Fruit fly (Drosophila melanogaster) whole organism: ENCODE results near the gene Vml.
A peak's percentile ranks its signal among the peaks of the same experiment; 100 is the strongest.

Source experiments
- CG8478 ChIP-seq: fragments of >200 bp; optimal IDR thresholded peaks from 2 replicates; lab custom pipeline; 2018; ENCODE audit warnings: inconsistent platforms
- Dll ChIP-seq: fragments of >200 bp; optimal IDR thresholded peaks from 2 replicates; lab custom pipeline; 2017
- EcR ChIP-seq, 2 experiments: fragments of >200 bp; optimal IDR thresholded peaks; 2 replicates each; lab custom pipeline; 2017; ENCODE audit warnings: missing biosample characterization in 2 of 2, missing genetic modification characterization in 2 of 2, missing genetic modification reagents in 2 of 2
- pan ChIP-seq: fragments of >200 bp; optimal IDR thresholded peaks from 2 replicates; lab custom pipeline; 2017
- psq ChIP-seq: fragments of >200 bp; optimal IDR thresholded peaks from 2 replicates; lab custom pipeline; 2017
- usp ChIP-seq: fragments of >200 bp; optimal IDR thresholded peaks from 2 replicates; lab custom pipeline; 2017; ENCODE audit warnings: missing biosample characterization, missing genetic modification characterization, mixed read lengths

The Vml gene

DNA sequence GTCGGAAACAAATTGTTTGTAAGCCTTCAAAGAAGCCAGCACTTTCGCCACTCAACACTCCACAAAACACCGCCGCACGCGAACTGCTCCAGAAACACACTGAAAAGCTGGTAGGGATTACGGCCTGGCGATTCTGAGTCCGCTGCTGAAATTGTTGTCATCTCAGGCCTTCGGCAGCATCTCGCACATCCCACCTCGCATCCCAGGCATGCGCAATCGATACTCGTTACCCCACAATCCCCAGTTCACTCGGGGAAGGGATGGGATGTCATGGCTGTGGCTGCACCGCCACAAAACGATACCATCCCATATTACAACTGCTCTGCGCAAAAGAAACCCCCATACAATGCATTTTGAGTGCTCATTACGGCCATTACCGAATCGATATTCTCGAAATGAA is 15.9 kb upstream of the Vml start, which contains the start of gene CG3078:
Gene CG3078 (minus strand): TSS at position 101 of the 400 bp plus-strand sequence.
- TF ChIP-seq psq (lab: Kevin White, UChicago) (no peak), pan (lab: Kevin White, UChicago) (no peak), Dll (lab: Kevin White, UChicago) (no peak), usp (GFP tag; lab: Kevin White, UChicago) (no peak), CG8478 (lab: Kevin White, UChicago) (no peak), EcR (GFP tag; optimal IDR thresholded peaks at IDR 0.05; lab: Kevin White, UChicago) (no peak)

- TF ChIP-seq Dll (lab: Kevin White, UChicago) (no peak), pan (lab: Kevin White, UChicago) (no peak), usp (GFP tag; lab: Kevin White, UChicago) (no peak)
Measured at dm6 chrX:2262511-2262910, 13.1 kb upstream of the Vml start, which contains the start of the genes temp and CG3071. temp (minus strand) TSS chrX:2262515. CG3071 (plus strand) TSS chrX:2262837.

DNA sequence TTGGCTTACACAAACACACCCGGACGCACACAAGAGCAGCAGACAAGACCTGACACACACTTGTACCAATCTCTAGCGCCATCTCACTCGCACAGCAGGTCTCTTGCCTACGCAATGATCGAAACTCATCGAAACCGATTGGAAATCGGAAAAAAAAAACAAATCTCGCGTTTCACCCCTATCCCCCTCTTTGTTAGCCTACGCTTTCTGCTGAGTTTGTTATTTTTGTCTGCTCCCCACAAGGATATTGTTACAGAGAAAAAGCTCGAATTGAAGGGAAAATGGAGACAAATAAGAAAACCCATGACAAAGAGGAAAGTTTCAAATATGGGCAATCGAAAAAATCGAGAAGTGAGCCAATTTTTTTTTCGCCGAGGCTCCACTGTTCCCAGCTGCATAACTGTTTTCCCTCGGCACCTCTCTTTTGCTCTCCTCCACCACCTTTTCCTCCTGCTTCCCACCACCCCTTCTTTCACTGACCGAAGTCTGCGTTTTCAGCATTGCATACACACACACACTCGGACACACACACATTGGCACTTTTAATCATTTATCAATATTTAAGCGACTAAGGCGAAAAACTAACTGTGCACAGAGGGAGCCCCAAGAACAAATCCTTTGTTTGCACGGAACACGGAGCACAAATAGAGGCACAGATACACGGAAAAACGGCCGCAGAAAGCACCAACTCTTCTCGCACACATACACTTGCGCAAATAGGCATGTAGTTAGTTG is 5.6 kb upstream of the Vml start:
- TF ChIP-seq CG8478 (lab: Kevin White, UChicago) (no peak), pan (lab: Kevin White, UChicago) (no peak), usp (GFP tag; lab: Kevin White, UChicago) (no peak), EcR (GFP tag; optimal IDR thresholded peaks at IDR 0.05; lab: Kevin White, UChicago) (no peak), psq (lab: Kevin White, UChicago) (no peak), Dll (lab: Kevin White, UChicago) (no peak)

dm6 chrX:2270557-2270930 is 5.1 kb upstream of the Vml start, which contains the start of gene CG2924:
CG2924 (minus strand) TSS chrX:2270761.
- no peak for TF ChIP-seq Dll (lab: Kevin White, UChicago)
- TF ChIP-seq pan (lab: Kevin White, UChicago) = no peak
- no peak for TF ChIP-seq usp (GFP tag; lab: Kevin White, UChicago)
- TF ChIP-seq CG8478 (lab: Kevin White, UChicago) = no peak
- TF ChIP-seq psq (lab: Kevin White, UChicago) = no peak
- TF ChIP-seq EcR (GFP tag; optimal IDR thresholded peaks at IDR 0.05; lab: Kevin White, UChicago) = no peak

- no peak for TF ChIP-seq psq (lab: Kevin White, UChicago)
- no peak for TF ChIP-seq pan (lab: Kevin White, UChicago)
- TF ChIP-seq usp (GFP tag; lab: Kevin White, UChicago) = no peak
- no peak for TF ChIP-seq CG8478 (lab: Kevin White, UChicago)
- TF ChIP-seq EcR (GFP tag; optimal IDR thresholded peaks at IDR 0.05; lab: Kevin White, UChicago) = peak; percentile 45 to 80
Measured at dm6 chrX:2274704-2275199, 870 bp upstream of the Vml start, which contains the start of gene Grp170. Grp170 (minus strand) TSS chrX:2275068.

DNA sequence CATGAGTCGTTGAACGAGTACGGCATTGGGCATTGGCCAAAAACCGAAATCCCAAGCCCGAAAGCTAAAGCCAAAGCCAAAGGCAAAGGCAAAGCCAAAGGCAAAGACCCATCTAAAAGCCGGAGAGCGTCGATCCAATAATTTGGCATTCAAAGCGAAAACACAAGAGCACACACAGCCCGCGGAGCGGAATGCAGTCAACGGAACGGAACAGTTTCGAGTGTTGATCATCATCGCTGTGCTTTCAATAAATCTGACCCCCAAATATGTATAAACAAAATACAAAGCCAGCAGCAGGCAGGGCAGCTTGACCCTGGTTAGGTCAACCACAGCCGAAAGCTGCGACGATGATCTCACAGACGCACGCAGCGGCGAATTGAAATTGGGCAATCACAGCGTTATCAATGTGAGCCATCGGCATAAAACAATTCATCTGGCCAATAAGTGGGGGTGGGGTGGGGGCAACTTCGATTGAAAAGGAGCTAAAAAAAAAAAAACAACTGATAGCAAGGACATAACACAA is 3.2 kb downstream of the Vml start:
- no peak for TF ChIP-seq EcR (GFP tag; optimal IDR thresholded peaks at IDR 0.05; lab: Kevin White, UChicago)

- TF ChIP-seq Dll (lab: Kevin White, UChicago) (no peak), CG8478 (lab: Kevin White, UChicago) (no peak), psq (lab: Kevin White, UChicago) (no peak), pan (lab: Kevin White, UChicago) (no peak), usp (GFP tag; lab: Kevin White, UChicago) (no peak), EcR (GFP tag; optimal IDR thresholded peaks at IDR 0.05; lab: Kevin White, UChicago) (no peak)
Measured at dm6 chrX:2283470-2283869, 7.8 kb downstream of the Vml start.

- TF ChIP-seq pan (lab: Kevin White, UChicago) (no peak), usp (GFP tag; lab: Kevin White, UChicago) (no peak), CG8478 (lab: Kevin White, UChicago) (no peak), EcR (GFP tag; optimal IDR thresholded peaks at IDR 0.05; lab: Kevin White, UChicago) (no peak), Dll (lab: Kevin White, UChicago) (no peak), psq (lab: Kevin White, UChicago) (no peak)
Measured at dm6 chrX:2286255-2286654, 10.6 kb downstream of the Vml start.

DNA sequence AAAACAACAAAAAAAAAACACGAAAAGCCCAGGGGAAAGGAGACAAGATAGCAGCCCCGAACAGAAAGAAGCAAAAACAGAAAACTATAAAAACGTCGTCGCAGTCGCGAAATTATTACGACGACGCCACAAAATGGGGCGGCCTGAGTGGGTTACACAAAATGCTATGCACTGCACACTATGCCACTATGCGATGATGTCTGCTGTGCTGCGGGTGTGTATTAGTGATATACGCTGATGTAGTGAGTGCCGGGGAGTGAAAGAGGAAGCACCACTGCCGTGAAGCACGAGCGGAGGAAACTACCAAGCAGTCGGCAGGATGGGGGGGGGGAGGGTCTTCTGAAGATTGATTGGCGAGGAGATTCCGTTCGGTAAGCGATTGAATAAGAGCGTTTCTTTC is 11.4 kb downstream of the Vml start:
- TF ChIP-seq psq (lab: Kevin White, UChicago) = no peak
- TF ChIP-seq EcR (GFP tag; optimal IDR thresholded peaks at IDR 0.05; lab: Kevin White, UChicago) = no peak
- TF ChIP-seq CG8478 (lab: Kevin White, UChicago) = no peak
- TF ChIP-seq usp (GFP tag; lab: Kevin White, UChicago) = no peak

DNA sequence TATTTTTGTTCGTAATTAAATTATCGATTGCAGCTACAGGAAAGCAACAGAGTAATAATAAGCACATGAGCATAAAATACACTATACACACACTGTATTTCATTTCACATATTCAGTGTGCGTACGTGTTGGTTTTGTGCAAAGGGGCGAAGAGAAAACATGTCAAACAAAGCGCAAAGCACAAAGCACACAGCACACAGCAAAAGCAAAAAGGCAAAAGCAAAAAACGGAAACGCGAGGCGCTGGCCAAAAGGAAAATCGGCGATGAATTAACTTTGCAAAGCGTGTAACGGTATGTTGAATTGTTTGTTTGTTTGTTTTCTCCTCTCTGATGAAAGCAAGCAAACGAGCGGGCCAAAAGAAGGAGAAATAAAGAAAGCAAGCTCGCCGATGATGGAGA is 12.7 kb downstream of the Vml start:
- TF ChIP-seq usp (GFP tag; lab: Kevin White, UChicago) (no peak), pan (lab: Kevin White, UChicago) (no peak), CG8478 (lab: Kevin White, UChicago) (no peak), psq (lab: Kevin White, UChicago) (no peak), EcR (GFP tag; optimal IDR thresholded peaks at IDR 0.05; lab: Kevin White, UChicago) (no peak), Dll (lab: Kevin White, UChicago) (no peak)

DNA sequence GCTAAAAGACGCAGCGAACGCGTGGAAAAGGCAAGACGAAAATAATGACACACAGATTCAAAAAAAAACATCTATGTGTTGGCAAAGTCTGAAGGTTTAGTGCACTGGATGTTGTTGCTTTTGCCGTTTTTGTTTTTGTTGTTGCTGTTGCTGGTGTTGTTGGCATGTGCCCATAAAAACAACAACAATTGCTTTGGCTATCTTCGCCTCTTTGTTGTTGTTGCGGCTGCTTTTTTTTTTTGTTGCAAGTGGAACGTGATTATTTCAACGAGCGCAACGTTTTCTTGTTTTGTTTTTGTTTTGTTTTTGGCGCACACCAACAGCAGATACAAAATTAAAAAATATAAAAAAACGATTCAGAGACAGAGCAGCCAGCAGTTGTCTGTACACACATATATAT is 13.5 kb downstream of the Vml start:
- TF ChIP-seq pan (lab: Kevin White, UChicago) = no peak
- no peak for TF ChIP-seq usp (GFP tag; lab: Kevin White, UChicago)
- peak in 1 of 2 experiments; percentile 24 for TF ChIP-seq EcR (GFP tag; optimal IDR thresholded peaks at IDR 0.05; lab: Kevin White, UChicago)

- TF ChIP-seq psq (lab: Kevin White, UChicago) = no peak
- no peak for TF ChIP-seq CG8478 (lab: Kevin White, UChicago)
- no peak for TF ChIP-seq Dll (lab: Kevin White, UChicago)
- TF ChIP-seq usp (GFP tag; lab: Kevin White, UChicago) = no peak
- TF ChIP-seq EcR (GFP tag; optimal IDR thresholded peaks at IDR 0.05; lab: Kevin White, UChicago) = no peak
- no peak for TF ChIP-seq pan (lab: Kevin White, UChicago)
Measured at dm6 chrX:2291023-2291422, 15.4 kb downstream of the Vml start.
